Worm (Caenorhabditis elegans) whole organism, L3 larva: Measurements from ENCODE around the gene pfut-1.
A peak's percentile ranks its signal among the peaks of the same experiment; 100 is the strongest.

Source experiments
- ZK546.5 ChIP-seq: sonication (generic microtip); optimal IDR thresholded peaks from 2 replicates; lab custom pipeline; 2017; ENCODE audit warnings: missing biosample characterization, missing genetic modification characterization
- aly-2 ChIP-seq: fragments of 150-350 bp; optimal IDR thresholded peaks from 2 replicates; lab custom pipeline; 2014; ENCODE audit warnings: missing biosample characterization, missing genetic modification characterization
- ama-1 ChIP-seq: fragments of 150-350 bp; optimal IDR thresholded peaks from 2 replicates; lab custom pipeline; 2018
- ceh-16 ChIP-seq: sonication (generic microtip); optimal IDR thresholded peaks from 2 replicates; lab custom pipeline; 2017; ENCODE audit warnings: missing biosample characterization, missing genetic modification characterization
- ceh-28 ChIP-seq: fragments of 150-350 bp; optimal IDR thresholded peaks from 2 replicates; lab custom pipeline; 2014; ENCODE audit warnings: missing biosample characterization, missing genetic modification reagents, missing genetic modification characterization
- ceh-82 ChIP-seq: fragments of 150-350 bp; optimal IDR thresholded peaks from 2 replicates; lab custom pipeline; 2014; ENCODE audit warnings: missing biosample characterization, missing genetic modification characterization
- ceh-9 ChIP-seq: sonication (generic microtip); optimal IDR thresholded peaks from 2 replicates; lab custom pipeline; 2018; ENCODE audit warnings: missing biosample characterization, missing genetic modification characterization
- daf-12 ChIP-seq: fragments of 150-350 bp; optimal IDR thresholded peaks from 2 replicates; lab custom pipeline; 2014; ENCODE audit warnings: missing biosample characterization, missing genetic modification reagents, missing genetic modification characterization
- egl-27 ChIP-seq: sonication (generic microtip); optimal IDR thresholded peaks from 4 replicates; lab custom pipeline; 2017; ENCODE audit warnings: missing biosample characterization, missing genetic modification reagents, missing genetic modification characterization
- egl-5 ChIP-seq: fragments of 150-350 bp; optimal IDR thresholded peaks from 2 replicates; lab custom pipeline; 2017; ENCODE audit warnings: missing biosample characterization, missing genetic modification reagents, missing genetic modification characterization, inconsistent platforms
- elt-1 ChIP-seq: fragments of 150-350 bp; optimal IDR thresholded peaks from 2 replicates; lab custom pipeline; 2014; ENCODE audit warnings: missing biosample characterization, missing genetic modification characterization
- elt-2 ChIP-seq: sonication (generic microtip); optimal IDR thresholded peaks from 2 replicates; lab custom pipeline; 2016; ENCODE audit warnings: missing genetic modification reagents, mild to moderate bottlenecking, missing genetic modification characterization, missing compliant biosample characterization
- elt-3 ChIP-seq, 3 experiments: fragments of 150-350 bp in 1 of 3; sonication (generic microtip) in 2 of 3; optimal IDR thresholded peaks; 2 replicates in 2 of 3; 4 replicates in 1 of 3; lab custom pipeline; 2014 to 2017; ENCODE audit warnings: missing biosample characterization in 3 of 3, missing genetic modification characterization in 3 of 3
- eor-1 ChIP-seq, 2 experiments: fragments of 150-350 bp; optimal IDR thresholded peaks; 2 replicates each; lab custom pipeline; 2014 to 2018; ENCODE audit warnings: missing biosample characterization in 2 of 2, missing genetic modification characterization in 2 of 2
- fkh-10 ChIP-seq: sonication (generic microtip); optimal IDR thresholded peaks from 2 replicates; lab custom pipeline; 2017; ENCODE audit warnings: missing biosample characterization, missing genetic modification reagents, missing genetic modification characterization
- fos-1 ChIP-seq: fragments of 150-350 bp; optimal IDR thresholded peaks from 2 replicates; lab custom pipeline; 2014; ENCODE audit warnings: missing biosample characterization, missing genetic modification characterization
- hmg-11 ChIP-seq: sonication (generic microtip); optimal IDR thresholded peaks from 2 replicates; lab custom pipeline; 2016; ENCODE audit warnings: missing genetic modification characterization, missing compliant biosample characterization
- lin-15B ChIP-seq: fragments of 150-350 bp; optimal IDR thresholded peaks from 2 replicates; lab custom pipeline; 2014; ENCODE audit warnings: missing biosample characterization, missing genetic modification characterization
- lin-39 ChIP-seq: fragments of 150-350 bp; optimal IDR thresholded peaks from 2 replicates; lab custom pipeline; 2018; ENCODE audit warnings: missing biosample characterization, missing genetic modification reagents, missing genetic modification characterization
- lsy-12 ChIP-seq: sonication (generic microtip); optimal IDR thresholded peaks from 2 replicates; lab custom pipeline; 2016; ENCODE audit warnings: mild to moderate bottlenecking, missing genetic modification characterization, missing compliant biosample characterization
- mdl-1 ChIP-seq: fragments of 150-350 bp; optimal IDR thresholded peaks from 2 replicates; lab custom pipeline; 2014; ENCODE audit warnings: missing biosample characterization, missing genetic modification characterization
- mml-1 ChIP-seq: fragments of 150-350 bp; sonication (generic microtip); optimal IDR thresholded peaks from 3 replicates; lab custom pipeline; 2014; ENCODE audit warnings: missing biosample characterization, missing genetic modification characterization
- nfya-1 ChIP-seq: sonication (generic microtip); optimal IDR thresholded peaks from 2 replicates; lab custom pipeline; 2017; ENCODE audit warnings: missing genetic modification characterization, mild to moderate bottlenecking, missing compliant biosample characterization, antibody characterized with exemption, moderate library complexity; ENCODE audit not compliant: insufficient read depth
- nhr-11 ChIP-seq: fragments of 150-350 bp; optimal IDR thresholded peaks from 2 replicates; lab custom pipeline; 2014; ENCODE audit warnings: missing biosample characterization, missing genetic modification characterization
- nhr-12 ChIP-seq: fragments of 150-350 bp; optimal IDR thresholded peaks from 2 replicates; lab custom pipeline; 2014; ENCODE audit warnings: missing biosample characterization, missing genetic modification characterization
- nhr-23 ChIP-seq: fragments of 150-350 bp; optimal IDR thresholded peaks from 2 replicates; lab custom pipeline; 2014; ENCODE audit warnings: missing biosample characterization, missing genetic modification reagents, missing genetic modification characterization
- nhr-237 ChIP-seq: fragments of 150-350 bp; optimal IDR thresholded peaks from 2 replicates; lab custom pipeline; 2014; ENCODE audit warnings: missing biosample characterization, missing genetic modification characterization
- nhr-28 ChIP-seq: fragments of 150-350 bp; optimal IDR thresholded peaks from 2 replicates; lab custom pipeline; 2014; ENCODE audit warnings: missing biosample characterization, missing genetic modification characterization
- nhr-43 ChIP-seq: sonication (generic microtip); optimal IDR thresholded peaks from 2 replicates; lab custom pipeline; 2016; ENCODE audit warnings: mild to moderate bottlenecking, missing genetic modification characterization, missing compliant biosample characterization; ENCODE audit not compliant: poor library complexity, severe bottlenecking
- nhr-76 ChIP-seq: fragments of 150-350 bp; sonication (generic microtip); optimal IDR thresholded peaks from 5 replicates; lab custom pipeline; 2014; ENCODE audit warnings: missing biosample characterization, missing genetic modification characterization
- nhr-77 ChIP-seq: fragments of 150-350 bp; optimal IDR thresholded peaks from 2 replicates; lab custom pipeline; 2014; ENCODE audit warnings: missing biosample characterization, missing genetic modification characterization
- pha-4 ChIP-seq: fragments of 150-350 bp; optimal IDR thresholded peaks from 2 replicates; lab custom pipeline; 2014; ENCODE audit warnings: missing biosample characterization, missing genetic modification reagents, missing genetic modification characterization
- pqm-1 ChIP-seq: fragments of 150-350 bp; optimal IDR thresholded peaks from 2 replicates; lab custom pipeline; 2017; ENCODE audit warnings: missing biosample characterization, missing genetic modification characterization, inconsistent platforms
- sea-2 ChIP-seq: fragments of 150-350 bp; sonication (generic microtip); optimal IDR thresholded peaks from 4 replicates; lab custom pipeline; 2014; ENCODE audit warnings: missing biosample characterization, missing genetic modification reagents, missing genetic modification characterization
- snpc-4 ChIP-seq: fragments of 150-350 bp; optimal IDR thresholded peaks from 2 replicates; lab custom pipeline; 2014; ENCODE audit warnings: missing biosample characterization, missing genetic modification characterization
- tbx-2 ChIP-seq: sonication (generic microtip); optimal IDR thresholded peaks from 2 replicates; lab custom pipeline; 2016; ENCODE audit warnings: mild to moderate bottlenecking, missing genetic modification characterization, missing compliant biosample characterization
- zag-1 ChIP-seq: fragments of 150-350 bp; optimal IDR thresholded peaks from 2 replicates; lab custom pipeline; 2014; ENCODE audit warnings: missing biosample characterization, missing genetic modification characterization
- ztf-11 ChIP-seq: fragments of 150-350 bp; optimal IDR thresholded peaks from 2 replicates; lab custom pipeline; 2014; ENCODE audit warnings: missing biosample characterization, missing genetic modification characterization

Gene pfut-1

DNA sequence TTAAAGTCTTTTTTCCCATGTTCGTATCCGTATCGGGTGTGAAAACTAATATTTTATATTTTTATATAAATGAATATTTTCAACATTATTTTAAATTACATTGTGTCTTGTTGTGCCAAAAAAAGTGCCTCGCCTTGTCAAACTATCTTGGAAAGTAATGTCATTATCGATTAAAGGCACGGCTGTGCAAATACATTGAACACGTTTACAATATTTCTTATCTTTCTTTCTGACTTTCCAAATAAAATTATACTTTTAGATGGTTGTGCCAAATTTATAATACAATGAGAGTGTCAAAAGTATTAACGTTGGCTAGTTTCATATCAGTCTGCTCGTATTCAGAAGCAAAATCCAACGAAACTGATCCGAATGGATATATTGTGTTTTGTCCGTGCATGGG, at the start of gene pfut-1:
pfut-1 (plus strand) TSS at position 258 of the 400 bp plus-strand sequence.
- TF ChIP-seq mml-1 (tag; lab: Kevin White, UChicago), result no peak
- TF ChIP-seq elt-2, result peak; percentile 61
- peak; percentile 29 for TF ChIP-seq pqm-1

DNA sequence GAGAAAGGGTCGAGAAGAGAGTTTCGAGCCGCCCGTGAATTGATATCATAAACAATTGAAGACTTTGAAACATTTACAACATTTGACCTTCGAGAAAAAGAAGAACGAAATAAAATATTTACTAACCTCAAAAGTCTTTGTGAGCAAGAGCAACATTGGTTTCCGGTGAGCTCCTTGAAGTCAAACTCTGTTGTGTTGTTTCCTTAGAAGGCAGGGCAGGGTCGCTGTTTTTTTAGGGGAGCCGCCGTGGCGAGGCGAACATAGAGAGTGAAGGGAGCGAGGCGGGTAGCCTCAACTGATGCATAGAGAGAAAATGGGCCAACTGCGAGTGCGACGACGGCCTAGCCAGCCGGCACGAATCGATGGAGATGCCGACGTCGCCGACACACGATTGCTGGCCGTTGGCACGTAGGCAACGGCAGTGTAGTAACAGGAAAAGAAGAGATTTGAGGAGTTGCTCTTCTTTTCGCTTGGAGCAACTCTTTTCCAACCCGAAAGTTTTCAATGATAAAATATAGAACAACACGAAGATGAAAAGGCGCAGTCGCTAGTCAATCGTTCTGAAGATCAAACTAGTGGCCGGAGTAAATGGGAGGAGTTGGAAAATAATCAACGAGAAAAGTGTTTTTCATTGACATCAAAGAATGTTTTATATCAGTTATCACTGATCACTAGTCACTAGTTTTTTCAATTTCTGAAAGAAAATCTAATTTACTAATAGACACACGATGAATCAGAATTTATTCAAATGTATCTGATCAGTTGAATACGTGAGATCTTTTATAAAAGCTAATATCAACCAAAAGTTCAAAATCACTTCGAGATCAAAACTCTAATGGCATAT, 49.4 kb upstream of the pfut-1 start, which contains the start of gene mai-1:
mai-1 (minus strand) TSS at position 557 of the 844 bp plus-strand sequence.
- TF ChIP-seq ztf-11 (tag; lab: Kevin White, UChicago) (no peak), lin-39 (tag; lab: Kevin White, UChicago) (peak; percentile 87), ZK546.5 (tag; lab: Kevin White, UChicago) (no peak), egl-27 (tag; lab: Kevin White, UChicago) (no peak), pha-4 (tag; lab: Kevin White, UChicago) (no peak), tbx-2 (tag; lab: Kevin White, UChicago) (peak; percentile 31), ama-1 (lab: Kevin White, UChicago) (peak; percentile 94), snpc-4 (no peak), mml-1 (tag; lab: Kevin White, UChicago) (no peak), zag-1 (peak; percentile 43), fkh-10 (GFP tag; lab: Kevin White, UChicago) (peak; percentile 52), lin-15B (tag; lab: Kevin White, UChicago) (no peak), nfya-1 (tag; lab: Kevin White, UChicago) (peak; percentile 71), nhr-43 (tag; lab: Kevin White, UChicago) (no peak), nhr-23 (tag; lab: Kevin White, UChicago) (no peak), ceh-82 (no peak), mdl-1 (tag; lab: Kevin White, UChicago) (no peak), fos-1 (tag; lab: Kevin White, UChicago) (no peak), aly-2 (no peak), elt-2 (peak; percentile 25), nhr-28 (no peak), lsy-12 (no peak), eor-1 (tag; optimal IDR thresholded peaks at IDR 0.05; lab: Kevin White, UChicago) (no peak), nhr-11 (no peak), nhr-76 (no peak), daf-12 (tag; lab: Kevin White, UChicago) (no peak), sea-2 (GFP tag; lab: Kevin White, UChicago) (no peak), elt-3 (tag; optimal IDR thresholded peaks at IDR 0.05; lab: Kevin White, UChicago) (peak in 1 of 3 experiments; percentile 22), nhr-77 (tag; lab: Kevin White, UChicago) (no peak), nhr-237 (tag; lab: Kevin White, UChicago) (no peak), ceh-9 (tag; lab: Kevin White, UChicago) (no peak), nhr-12 (tag; lab: Kevin White, UChicago) (no peak), ceh-28 (tag; lab: Kevin White, UChicago) (no peak), elt-1 (tag; lab: Kevin White, UChicago) (no peak), ceh-16 (tag; lab: Kevin White, UChicago) (no peak), egl-5 (tag; lab: Kevin White, UChicago) (peak; percentile 90), pqm-1 (no peak), hmg-11 (tag; lab: Kevin White, UChicago) (peak; percentile 68)

DNA sequence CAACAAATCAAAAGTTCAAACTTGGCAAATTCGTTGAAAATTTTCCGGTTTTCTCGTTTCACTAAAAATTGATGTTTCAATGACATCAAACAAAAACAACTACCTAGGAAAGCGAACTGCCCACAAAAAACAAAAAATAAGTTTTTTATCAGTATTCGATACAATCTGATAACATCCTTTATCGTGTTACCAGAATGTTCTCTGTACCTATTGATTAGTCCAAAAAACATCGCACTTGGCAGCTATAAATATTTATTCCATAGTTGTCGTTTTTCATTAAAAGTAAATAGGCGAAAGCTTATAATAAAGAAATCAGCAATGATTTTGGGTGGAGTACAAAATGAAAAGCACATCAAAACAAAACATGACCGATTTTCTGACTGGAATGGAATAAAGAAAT, 48.4 kb upstream of the pfut-1 start:
- TF ChIP-seq sea-2 (GFP tag; lab: Kevin White, UChicago) (no peak), pha-4 (tag; lab: Kevin White, UChicago) (peak; percentile 37), elt-2 (peak; percentile 90), pqm-1 (peak; percentile 79), fkh-10 (GFP tag; lab: Kevin White, UChicago) (no peak), nhr-237 (tag; lab: Kevin White, UChicago) (no peak), ceh-28 (tag; lab: Kevin White, UChicago) (peak; percentile 65), nhr-43 (tag; lab: Kevin White, UChicago) (peak; percentile 23), tbx-2 (tag; lab: Kevin White, UChicago) (peak; percentile 12)
- TF ChIP-seq, all 47 proteins: peak for 6
